Worm (Caenorhabditis elegans) whole organism, L4 larva: ENCODE results near the gene F13E6.1.

Experiments
- aha-1 ChIP-seq: fragments of 150-350 bp; peaks from one replicate; lab custom pipeline; 2014; ENCODE audit warnings: missing biosample characterization, missing genetic modification characterization
- aly-2 ChIP-seq: sonication (generic microtip); optimal IDR thresholded peaks from 2 replicates; lab custom pipeline; 2018; ENCODE audit warnings: missing biosample characterization, missing genetic modification characterization
- duxl-1 ChIP-seq: sonication (generic microtip); optimal IDR thresholded peaks from 2 replicates; lab custom pipeline; 2016; ENCODE audit warnings: mild to moderate bottlenecking, missing genetic modification characterization, moderate library complexity, missing compliant biosample characterization; ENCODE audit not compliant: poor library complexity
- dve-1 ChIP-seq: sonication (generic microtip); optimal IDR thresholded peaks from 2 replicates; lab custom pipeline; 2017; ENCODE audit warnings: antibody characterized with exemption, mild to moderate bottlenecking, missing genetic modification characterization, missing compliant biosample characterization; ENCODE audit not compliant: insufficient read depth
- lin-13 ChIP-seq: fragments of 150-350 bp; optimal IDR thresholded peaks from 2 replicates; lab custom pipeline; 2014; ENCODE audit warnings: missing biosample characterization, missing genetic modification reagents, missing genetic modification characterization
- lin-39 ChIP-seq: fragments of 150-350 bp; optimal IDR thresholded peaks from 2 replicates; lab custom pipeline; 2014; ENCODE audit warnings: missing biosample characterization, missing genetic modification reagents, missing genetic modification characterization
- lir-3 ChIP-seq: sonication (generic microtip); optimal IDR thresholded peaks from 2 replicates; lab custom pipeline; 2016; ENCODE audit warnings: mild to moderate bottlenecking, missing genetic modification characterization, missing compliant biosample characterization
- mdl-1 ChIP-seq, 2 experiments: fragments of 150-350 bp in 1 of 2; sonication (generic microtip) in 1 of 2; optimal IDR thresholded peaks; 2 replicates each; lab custom pipeline; 2014 to 2017; ENCODE audit warnings: missing biosample characterization in 2 of 2, missing genetic modification characterization in 2 of 2
- nhr-11 ChIP-seq: fragments of 150-350 bp; optimal IDR thresholded peaks from 2 replicates; lab custom pipeline; 2014; ENCODE audit warnings: missing biosample characterization, missing genetic modification characterization
- nhr-111 ChIP-seq: fragments of 200-800 bp; sonication (Bioruptor generic); optimal IDR thresholded peaks from 2 replicates; lab custom pipeline; 2018; ENCODE audit warnings: mild to moderate bottlenecking, missing genetic modification characterization, missing compliant biosample characterization
- zip-11 ChIP-seq: fragments of 200-800 bp; sonication (Bioruptor generic); IDR thresholded peaks from 2 replicates; pipeline ENCODE4 v1.3.6; 2022; ENCODE audit warnings: missing genetic modification characterization, missing compliant biosample characterization
- ztf-11 ChIP-seq: fragments of 150-350 bp; optimal IDR thresholded peaks from 2 replicates; lab custom pipeline; 2014; ENCODE audit warnings: missing biosample characterization, missing genetic modification characterization

- TF ChIP-seq ztf-11 (no peak), nhr-11 (tag; lab: Kevin White, UChicago) (no peak), lin-39 (tag; lab: Kevin White, UChicago) (no peak), zip-11 (GFP tag; lab: Robert Waterston, UW) (no peak), lin-13 (GFP tag; lab: Kevin White, UChicago) (no peak), mdl-1 (tag; optimal IDR thresholded peaks at IDR 0.05; lab: Kevin White, UChicago) (no peak), duxl-1 (tag; lab: Kevin White, UChicago) (no peak), aha-1 (tag; lab: Kevin White, UChicago) (no peak), aly-2 (tag; lab: Kevin White, UChicago) (no peak), nhr-111 (GFP tag; lab: Kevin White, UChicago) (no peak), lir-3 (no peak), dve-1 (no peak)
Measured at ce11 chrX:10717019-10717418, 40.1 kb upstream of the F13E6.1 start, which contains the start of gene T01C1.4.
